Fruit fly (Drosophila melanogaster): ENCODE measurements around the gene CG12983.
A peak's percentile ranks its signal among the peaks of the same experiment; 100 is the strongest.

CG12983 gene

dm6 chr3L:21009405-21010120 lies 43.0 kb upstream of the CG12983 start (continued):
- TF ChIP-seq CG42726 (GFP tag; IDR thresholded peaks at IDR 0.05; ENCODE audit: partially characterized antibody) (no peak), bowl (GFP tag; IDR thresholded peaks at IDR 0.05) (no peak), Ets97D (GFP tag; optimal IDR thresholded peaks at IDR 0.05) (no peak), CG32532 (GFP tag; IDR thresholded peaks at IDR 0.05) (peak; percentile 72), CG14050 (GFP tag; IDR thresholded peaks at IDR 0.05) (0 out of 3 replicates have a peak, but pooled peaks have one; percentile 49), CG17912 (GFP tag; optimal IDR thresholded peaks at IDR 0.05) (no peak), Med (GFP tag) (peak; percentile 84), prd (optimal IDR thresholded peaks at IDR 0.05) (no peak), prd (GFP tag; IDR thresholded peaks at IDR 0.05) (peak; percentile 73; the same call in 2 of the 3 replicates), zen (tag; optimal IDR thresholded peaks at IDR 0.05) (no peak), Dfd (GFP tag; optimal IDR thresholded peaks at IDR 0.05) (no peak), unc-4 (GFP tag; IDR thresholded peaks at IDR 0.05; ENCODE audit: partially characterized antibody) (no peak), bbx (GFP tag; IDR thresholded peaks at IDR 0.05; ENCODE audit: partially characterized antibody) (peak; percentile 34; the same call in 1 of the 2 replicates), sr (GFP tag; IDR thresholded peaks at IDR 0.05) (no peak), CG11560 (tag; IDR thresholded peaks at IDR 0.05) (no peak), hkb (optimal IDR thresholded peaks at IDR 0.05) (no peak), hkb (GFP tag; IDR thresholded peaks at IDR 0.05) (peak; percentile 70), cg (GFP tag; optimal IDR thresholded peaks at IDR 0.05) (peak; percentile 85), Myb (GFP tag; optimal IDR thresholded peaks at IDR 0.05) (peak; percentile 33), H15 (GFP tag; IDR thresholded peaks at IDR 0.05) (peak; percentile 45; the same call in 1 of the 3 replicates), CG10274 (GFP tag; optimal IDR thresholded peaks at IDR 0.05) (no peak), cad (GFP tag; optimal IDR thresholded peaks at IDR 0.05) (no peak), CG2202 (tag; optimal IDR thresholded peaks at IDR 0.05) (no peak), CG6854 (GFP tag; optimal IDR thresholded peaks at IDR 0.05) (peak; percentile 43), CG15696 (tag; optimal IDR thresholded peaks at IDR 0.05) (no peak), CG4328 (GFP tag; optimal IDR thresholded peaks at IDR 0.05) (no peak), en (GFP tag; optimal IDR thresholded peaks at IDR 0.05) (no peak), CG6683 (GFP tag; optimal IDR thresholded peaks at IDR 0.05) (no peak), CG18476 (GFP tag; optimal IDR thresholded peaks at IDR 0.05) (no peak), MTF-1 (GFP tag; optimal IDR thresholded peaks at IDR 0.05; ENCODE audit: borderline replicate concordance) (no peak), lov (optimal IDR thresholded peaks at IDR 0.05) (no peak), lov (GFP tag; IDR thresholded peaks at IDR 0.05) (0 out of 3 replicates have a peak, but pooled peaks have one; percentile 55), CG32772 (GFP tag; IDR thresholded peaks at IDR 0.05) (peak; percentile 51; the same call in 1 of the 2 replicates), CG10565 (GFP tag; optimal IDR thresholded peaks at IDR 0.05) (no peak), Stat92E (GFP tag; optimal IDR thresholded peaks at IDR 0.05) (no peak), dimm (GFP tag; IDR thresholded peaks at IDR 0.05) (no peak), tx (GFP tag; optimal IDR thresholded peaks at IDR 0.05) (peak; percentile 49), ash1 (GFP tag; optimal IDR thresholded peaks at IDR 0.05) (no peak), Lpt (GFP tag; optimal IDR thresholded peaks at IDR 0.05) (no peak), D19A (tag; optimal IDR thresholded peaks at IDR 0.05) (peak; percentile 7), CG12071 (GFP tag; optimal IDR thresholded peaks at IDR 0.05) (no peak), CG10979 (tag; optimal IDR thresholded peaks at IDR 0.05) (peak; percentile 20), Dbx (GFP tag; IDR thresholded peaks at IDR 0.05) (peak; percentile 74; the same call in 2 of the 3 replicates), sqz (GFP tag; optimal IDR thresholded peaks at IDR 0.05) (peak; percentile 56), Hand (GFP tag; optimal IDR thresholded peaks at IDR 0.05) (no peak), CG7556 (GFP tag; optimal IDR thresholded peaks at IDR 0.05) (peak; percentile 46), knrl (GFP tag; IDR thresholded peaks at IDR 0.05; ENCODE audit: partially characterized antibody) (no peak), Spps (tag; optimal IDR thresholded peaks at IDR 0.05) (no peak), pb (GFP tag; optimal IDR thresholded peaks at IDR 0.05) (no peak), MESR4 (GFP tag; optimal IDR thresholded peaks at IDR 0.05) (no peak)
